Worm (Caenorhabditis elegans) whole organism, L4/young adult: ENCODE measurements around the gene K10H10.13.

ENCODE experiments used
- W03F9.2 ChIP-seq: fragments of 150-350 bp; optimal IDR thresholded peaks from 2 replicates; lab custom pipeline; 2014; ENCODE audit warnings: missing biosample characterization, missing genetic modification characterization
- dao-5 ChIP-seq: sonication (generic microtip); optimal IDR thresholded peaks from 2 replicates; lab custom pipeline; 2016; ENCODE audit warnings: missing genotype, missing genetic modification characterization, moderate library complexity, missing compliant biosample characterization
- him-1 ChIP-seq: sonication (generic microtip); optimal IDR thresholded peaks from 2 replicates; lab custom pipeline; 2016; ENCODE audit warnings: missing genotype, missing genetic modification reagents, missing genetic modification characterization, missing compliant biosample characterization

ce11 chrII:14494464-14494863, 16.6 kb downstream of the K10H10.13 start:
- TF ChIP-seq him-1 (tag; lab: Kevin White, UChicago) (no peak), dao-5 (tag; lab: Kevin White, UChicago) (no peak), W03F9.2 (no peak)
